Fruit fly (Drosophila melanogaster): ENCODE results near the gene gzl.
A peak's percentile ranks its signal among the peaks of the same experiment; 100 is the strongest.

gzl gene

DNA sequence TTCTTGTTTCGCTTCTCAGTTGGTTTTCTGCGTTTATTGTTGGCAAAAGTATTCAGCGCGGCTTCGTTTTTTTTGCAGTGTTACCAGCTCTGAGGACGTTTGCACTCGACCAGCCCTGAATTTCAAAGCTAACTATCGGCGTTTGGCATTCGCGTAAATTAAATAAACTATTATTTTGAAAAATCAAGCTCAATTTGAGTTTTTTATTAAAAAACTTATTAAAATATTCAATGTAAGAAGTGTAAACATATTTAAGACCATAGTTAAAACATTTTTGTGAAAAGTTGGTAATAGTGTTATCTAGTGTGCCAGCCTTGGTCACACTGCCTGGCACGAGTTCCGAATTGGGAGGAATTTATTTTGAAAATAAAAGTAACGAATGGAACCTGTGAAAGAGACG is 36.9 kb upstream of the gzl start, which contains the start of the genes SmD2 and CG18048 (continued):
- TF ChIP-seq CG11093 (GFP tag; IDR thresholded peaks at IDR 0.05) (no peak), CG34376 (GFP tag; optimal IDR thresholded peaks at IDR 0.05) (no peak), nmo (GFP tag; optimal IDR thresholded peaks at IDR 0.05) (peak; percentile 70), CG11085 (GFP tag; IDR thresholded peaks at IDR 0.05) (no peak), CG9797 (GFP tag; optimal IDR thresholded peaks at IDR 0.05) (peak; percentile 88), Dref (GFP tag; IDR thresholded peaks at IDR 0.05) (peak; percentile 31), odd (GFP tag; optimal IDR thresholded peaks at IDR 0.05) (no peak), hb (GFP tag; IDR thresholded peaks at IDR 0.05; ENCODE audit: partially characterized antibody) (peak; percentile 57; the same call in 1 of the 3 replicates), btn (GFP tag; optimal IDR thresholded peaks at IDR 0.05) (no peak), Dp (GFP tag; optimal IDR thresholded peaks at IDR 0.05) (peak; percentile 56), CG9609 (GFP tag; optimal IDR thresholded peaks at IDR 0.05) (no peak), slbo (GFP tag; IDR thresholded peaks at IDR 0.05) (0 out of 2 replicates have a peak, but pooled peaks have one; percentile 6), Hmx (GFP tag; optimal IDR thresholded peaks at IDR 0.05) (no peak), CG18262 (tag; optimal IDR thresholded peaks at IDR 0.05) (peak; percentile 9), CG12744 (GFP tag; optimal IDR thresholded peaks at IDR 0.05) (no peak), CG2120 (GFP tag; optimal IDR thresholded peaks at IDR 0.05) (peak; percentile 14), chif (GFP tag; optimal IDR thresholded peaks at IDR 0.05) (no peak), CG10959 (GFP tag; IDR thresholded peaks at IDR 0.05) (no peak), CG30431 (GFP tag; optimal IDR thresholded peaks at IDR 0.05) (no peak), CG16813 (GFP tag; IDR thresholded peaks at IDR 0.05; ENCODE audit: partially characterized antibody) (peak; percentile 84), Sox102F (GFP tag; optimal IDR thresholded peaks at IDR 0.05) (no peak), CG8290 (GFP tag; optimal IDR thresholded peaks at IDR 0.05) (peak; percentile 10), CG8290 (tag; optimal IDR thresholded peaks at IDR 0.05) (no peak), Nf-YC (tag; optimal IDR thresholded peaks at IDR 0.05) (peak; percentile 18), inv (GFP tag; IDR thresholded peaks at IDR 0.05; ENCODE audit: partially characterized antibody) (peak; percentile 75), Dip3 (GFP tag; optimal IDR thresholded peaks at IDR 0.05) (no peak), CG7839 (tag; optimal IDR thresholded peaks at IDR 0.05) (no peak), chn (GFP tag; optimal IDR thresholded peaks at IDR 0.05) (no peak), Camta (GFP tag; optimal IDR thresholded peaks at IDR 0.05) (no peak), CG12769 (tag; optimal IDR thresholded peaks at IDR 0.05) (no peak), Doc3 (GFP tag; IDR thresholded peaks at IDR 0.05; ENCODE audit: partially characterized antibody) (peak; percentile 74), pan (optimal IDR thresholded peaks at IDR 0.05) (no peak), pan (GFP tag; optimal IDR thresholded peaks at IDR 0.05 in 1 of 2, IDR thresholded peaks at IDR 0.05 in 1 of 2) (no peak), cas (GFP tag; IDR thresholded peaks at IDR 0.05) (no peak), Lhr (GFP tag; optimal IDR thresholded peaks at IDR 0.05) (peak; percentile 57), CG4854 (GFP tag; optimal IDR thresholded peaks at IDR 0.05) (peak; percentile 18), Nf-YB (GFP tag; optimal IDR thresholded peaks at IDR 0.05) (no peak), Neu2 (GFP tag; optimal IDR thresholded peaks at IDR 0.05; ENCODE audit: borderline replicate concordance) (no peak), CG17361 (GFP tag; IDR thresholded peaks at IDR 0.05) (peak; percentile 57; the same call in 1 of the 3 replicates), CG10654 (GFP tag; optimal IDR thresholded peaks at IDR 0.05) (no peak), Taf1 (GFP tag; IDR thresholded peaks at IDR 0.05) (no peak), mam (GFP tag; optimal IDR thresholded peaks at IDR 0.05) (no peak), sug (tag; optimal IDR thresholded peaks at IDR 0.05) (peak; percentile 40), Antp (GFP tag; optimal IDR thresholded peaks at IDR 0.05) (no peak), CG1529 (GFP tag; optimal IDR thresholded peaks at IDR 0.05) (no peak), stwl (tag; optimal IDR thresholded peaks at IDR 0.05) (peak; percentile 83), CG11695 (GFP tag; IDR thresholded peaks at IDR 0.05) (no peak), CG7745 (tag; optimal IDR thresholded peaks at IDR 0.05) (no peak), sna (GFP tag; IDR thresholded peaks at IDR 0.05; ENCODE audit: partially characterized antibody) (peak; percentile 72), pita (GFP tag; optimal IDR thresholded peaks at IDR 0.05) (no peak), lilli (GFP tag; optimal IDR thresholded peaks at IDR 0.05) (no peak), CG7271 (tag; optimal IDR thresholded peaks at IDR 0.05) (no peak)
